Worm (Caenorhabditis elegans) whole organism, L4 larva: ENCODE data around the gene C37H5.14.

Experiments
- F37D6.2 ChIP-seq: sonication (generic microtip); optimal IDR thresholded peaks from 2 replicates; lab custom pipeline; 2016; ENCODE audit warnings: mild to moderate bottlenecking, missing genetic modification characterization, missing compliant biosample characterization
- F44E2.7 ChIP-seq: fragments of 200-800 bp; sonication (Bioruptor generic); IDR thresholded peaks from 2 replicates; pipeline ENCODE4 v2.1.2; 2022; ENCODE audit warnings: missing genetic modification characterization, missing compliant biosample characterization
- R02D3.7 ChIP-seq: fragments of 150-350 bp; sonication (generic microtip); optimal IDR thresholded peaks from 3 replicates; lab custom pipeline; 2014; ENCODE audit warnings: missing biosample characterization, missing genetic modification characterization
- Y75B8A.6 ChIP-seq: fragments of 200-800 bp; sonication (Bioruptor generic); IDR thresholded peaks from 2 replicates; pipeline ENCODE4 v1.3.6; 2022; ENCODE audit warnings: missing genetic modification reagents, missing genetic modification characterization, missing compliant biosample characterization
- ZK337.2 ChIP-seq: fragments of 200-800 bp; sonication (Bioruptor generic); IDR thresholded peaks from 2 replicates; pipeline ENCODE4 v1.3.6; 2022; ENCODE audit warnings: missing genetic modification reagents, missing genetic modification characterization, missing compliant biosample characterization
- aha-1 ChIP-seq: fragments of 150-350 bp; peaks from one replicate; lab custom pipeline; 2014; ENCODE audit warnings: missing biosample characterization, missing genetic modification characterization
- aly-2 ChIP-seq: sonication (generic microtip); optimal IDR thresholded peaks from 2 replicates; lab custom pipeline; 2018; ENCODE audit warnings: missing biosample characterization, missing genetic modification characterization
- attf-4 ChIP-seq: sonication (generic microtip); optimal IDR thresholded peaks from 3 replicates; lab custom pipeline; 2017; ENCODE audit warnings: missing biosample characterization, missing genetic modification characterization
- ceh-62 ChIP-seq: sonication (generic microtip); optimal IDR thresholded peaks from 2 replicates; lab custom pipeline; 2017; ENCODE audit warnings: missing biosample characterization, missing genetic modification characterization
- ceh-82 ChIP-seq: sonication (generic microtip); optimal IDR thresholded peaks from 2 replicates; lab custom pipeline; 2017; ENCODE audit warnings: missing biosample characterization, missing genetic modification characterization
- cey-2 ChIP-seq: sonication (generic microtip); optimal IDR thresholded peaks from 3 replicates; lab custom pipeline; 2017; ENCODE audit warnings: missing genetic modification characterization, mild to moderate bottlenecking, missing compliant biosample characterization, antibody characterized with exemption, borderline replicate concordance; ENCODE audit not compliant: insufficient read depth
- daf-19 ChIP-seq: fragments of 200-800 bp; sonication (Bioruptor generic); conservative IDR thresholded peaks from 2 replicates; pipeline ENCODE4 v1.3.6; 2022; ENCODE audit warnings: missing genetic modification characterization, missing compliant biosample characterization
- daf-8 ChIP-seq: fragments of 200-800 bp; sonication (Bioruptor generic); IDR thresholded peaks from 2 replicates; pipeline ENCODE4 v1.3.6; 2022; ENCODE audit warnings: missing genetic modification characterization, missing compliant biosample characterization
- dmd-9 ChIP-seq: fragments of 200-800 bp; sonication (Bioruptor generic); IDR thresholded peaks from 2 replicates; pipeline ENCODE4 v1.3.6; 2022; ENCODE audit warnings: missing genetic modification reagents, missing genetic modification characterization, missing compliant biosample characterization
- egl-27 ChIP-seq: sonication (generic microtip); optimal IDR thresholded peaks from 3 replicates; lab custom pipeline; 2017; ENCODE audit warnings: missing biosample characterization, missing genetic modification reagents, missing genetic modification characterization
- fos-1 ChIP-seq: fragments of 150-350 bp; optimal IDR thresholded peaks from 2 replicates; lab custom pipeline; 2014; ENCODE audit warnings: missing biosample characterization, missing genetic modification characterization
- lin-13 ChIP-seq: fragments of 150-350 bp; optimal IDR thresholded peaks from 2 replicates; lab custom pipeline; 2014; ENCODE audit warnings: missing biosample characterization, missing genetic modification reagents, missing genetic modification characterization
- lin-29 ChIP-seq: fragments of 200-800 bp; sonication (Bioruptor generic); IDR thresholded peaks from 2 replicates; pipeline ENCODE4 v1.3.6; 2022; ENCODE audit warnings: missing genetic modification reagents, missing genetic modification characterization, missing compliant biosample characterization
- lin-38 ChIP-seq: fragments of 200-800 bp; sonication (Bioruptor generic); IDR thresholded peaks from 2 replicates; pipeline ENCODE4 v1.3.6; 2022; ENCODE audit warnings: missing genetic modification reagents, missing genetic modification characterization, missing compliant biosample characterization
- lsy-2 ChIP-seq, 2 experiments: fragments of 150-350 bp in 1 of 2; sonication (generic microtip) in 1 of 2; optimal IDR thresholded peaks; 2 replicates each; lab custom pipeline; 2014 to 2017; ENCODE audit warnings: missing biosample characterization in 2 of 2, missing genetic modification characterization in 2 of 2
- madf-9 ChIP-seq: fragments of 200-800 bp; sonication (Bioruptor generic); conservative IDR thresholded peaks from 2 replicates; pipeline ENCODE4 v1.3.6; 2022; ENCODE audit warnings: missing genetic modification reagents, missing genetic modification characterization, missing compliant biosample characterization
- mdl-1 ChIP-seq, 2 experiments: fragments of 150-350 bp in 1 of 2; sonication (generic microtip) in 1 of 2; optimal IDR thresholded peaks; 2 replicates each; lab custom pipeline; 2014 to 2017; ENCODE audit warnings: missing biosample characterization in 2 of 2, missing genetic modification characterization in 2 of 2
- mdt-29 ChIP-seq: fragments of 200-800 bp; sonication (Bioruptor generic); IDR thresholded peaks from 2 replicates; pipeline ENCODE4 v1.3.6; 2022; ENCODE audit warnings: missing genetic modification reagents, missing genetic modification characterization, missing compliant biosample characterization
- nhr-111 ChIP-seq: fragments of 200-800 bp; sonication (Bioruptor generic); optimal IDR thresholded peaks from 2 replicates; lab custom pipeline; 2018; ENCODE audit warnings: mild to moderate bottlenecking, missing genetic modification characterization, missing compliant biosample characterization
- nhr-237 ChIP-seq: sonication (generic microtip); optimal IDR thresholded peaks from 2 replicates; lab custom pipeline; 2017; ENCODE audit warnings: missing biosample characterization, missing genetic modification characterization
- nhr-28 ChIP-seq: fragments of 150-350 bp; optimal IDR thresholded peaks from 2 replicates; lab custom pipeline; 2014; ENCODE audit warnings: missing biosample characterization, missing genetic modification characterization
- nhr-48 ChIP-seq: sonication (generic microtip); optimal IDR thresholded peaks from 2 replicates; lab custom pipeline; 2016; ENCODE audit warnings: mild to moderate bottlenecking, missing genetic modification characterization, missing compliant biosample characterization
- php-3 ChIP-seq: fragments of 200-800 bp; sonication (Bioruptor generic); IDR thresholded peaks from 2 replicates; pipeline ENCODE4 v1.3.6; 2022; ENCODE audit warnings: missing genetic modification reagents, missing genetic modification characterization, missing compliant biosample characterization
- skn-1 ChIP-seq: fragments of 150-350 bp; optimal IDR thresholded peaks from 2 replicates; lab custom pipeline; 2014; ENCODE audit warnings: missing biosample characterization, missing genetic modification characterization
- snpc-1.2 ChIP-seq: fragments of 200-800 bp; sonication (Bioruptor generic); IDR thresholded peaks from 2 replicates; pipeline ENCODE4 v1.3.6; 2022; ENCODE audit warnings: missing genetic modification reagents, missing genetic modification characterization, missing compliant biosample characterization
- spr-1 ChIP-seq: sonication (generic microtip); optimal IDR thresholded peaks from 2 replicates; lab custom pipeline; 2016; ENCODE audit warnings: mild to moderate bottlenecking, missing genetic modification characterization, missing compliant biosample characterization
- tag-97 ChIP-seq: fragments of 200-800 bp; sonication (Bioruptor generic); IDR thresholded peaks from 2 replicates; pipeline ENCODE4 v1.3.6; 2022; ENCODE audit warnings: missing genetic modification characterization, missing compliant biosample characterization
- unc-62 ChIP-seq, 3 experiments: fragments of 150-350 bp in 1 of 3; sonication (generic microtip); optimal IDR thresholded peaks in 2 of 3; peaks in 1 of 3; 1 replicate in 1 of 3; 2 replicates in 2 of 3; lab custom pipeline; 2014 to 2017; ENCODE audit warnings: missing biosample characterization in 3 of 3, missing genetic modification characterization in 3 of 3, missing genetic modification reagents in 3 of 3, missing genotype in 1 of 3
- zip-11 ChIP-seq: fragments of 200-800 bp; sonication (Bioruptor generic); IDR thresholded peaks from 2 replicates; pipeline ENCODE4 v1.3.6; 2022; ENCODE audit warnings: missing genetic modification characterization, missing compliant biosample characterization
- zip-2 ChIP-seq: fragments of 150-350 bp; optimal IDR thresholded peaks from 2 replicates; lab custom pipeline; 2014; ENCODE audit warnings: missing biosample characterization, missing genetic modification characterization

Gene C37H5.14

DNA sequence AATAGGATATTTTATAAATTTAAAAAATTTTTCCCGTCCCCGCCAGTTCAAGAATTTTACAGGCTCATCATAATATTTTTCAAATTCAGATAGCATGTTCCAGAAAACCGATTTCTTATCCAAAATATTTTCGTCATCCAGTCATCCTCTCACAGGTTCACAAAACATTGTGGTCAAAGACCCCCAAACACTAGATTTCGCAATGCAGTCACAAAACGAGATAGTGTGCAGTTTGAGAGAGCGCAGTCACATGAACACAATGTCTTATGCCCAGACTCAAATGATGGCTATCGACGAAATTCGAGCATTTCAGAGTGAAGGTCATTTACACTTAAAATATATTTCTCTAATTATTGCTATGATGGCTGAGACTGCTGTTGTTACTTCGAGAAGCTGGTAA is 10.4 kb upstream of the C37H5.14 start, which contains the start of gene abhd-5.2 (continued):
- TF ChIP-seq nhr-48 (tag; lab: Kevin White, UChicago) = no peak
- peak in 1 of 2 experiments; percentile 67 for TF ChIP-seq unc-62 (GFP tag; optimal IDR thresholded peaks at IDR 0.05 in 1 of 2; lab: Kevin White, UChicago)
- no peak for TF ChIP-seq unc-62 (tag; optimal IDR thresholded peaks at IDR 0.05; lab: Kevin White, UChicago)
- TF ChIP-seq ceh-82 = no peak
- peak; percentile 36 for TF ChIP-seq lin-13 (GFP tag; lab: Kevin White, UChicago)

ce11 chrV:4842544-4842943 is 8.4 kb upstream of the C37H5.14 start, which contains the start of the genes cwp-2 and cwp-3:
TSS of gene cwp-2 (minus strand) at chrV:4842644.
TSS of gene cwp-3 (plus strand) at chrV:4842836.
- TF ChIP-seq mdl-1 (tag; optimal IDR thresholded peaks at IDR 0.05; lab: Kevin White, UChicago) (no peak), lin-29 (GFP tag; lab: Robert Waterston, UW) (no peak), cey-2 (tag; lab: Kevin White, UChicago) (no peak), aly-2 (tag; lab: Kevin White, UChicago) (no peak), F37D6.2 (tag; lab: Kevin White, UChicago) (no peak), F44E2.7 (no peak), spr-1 (tag; lab: Kevin White, UChicago) (no peak), skn-1 (tag; lab: Kevin White, UChicago) (no peak), Y75B8A.6 (GFP tag; lab: Robert Waterston, UW) (no peak), tag-97 (GFP tag; lab: Robert Waterston, UW) (no peak), aha-1 (tag; lab: Kevin White, UChicago) (no peak), nhr-237 (tag; lab: Kevin White, UChicago) (no peak), snpc-1.2 (GFP tag; lab: Robert Waterston, UW) (no peak), madf-9 (GFP tag; lab: Robert Waterston, UW) (no peak), fos-1 (no peak), zip-2 (tag; lab: Kevin White, UChicago) (no peak), daf-8 (no peak), zip-11 (GFP tag; lab: Robert Waterston, UW) (no peak)

DNA sequence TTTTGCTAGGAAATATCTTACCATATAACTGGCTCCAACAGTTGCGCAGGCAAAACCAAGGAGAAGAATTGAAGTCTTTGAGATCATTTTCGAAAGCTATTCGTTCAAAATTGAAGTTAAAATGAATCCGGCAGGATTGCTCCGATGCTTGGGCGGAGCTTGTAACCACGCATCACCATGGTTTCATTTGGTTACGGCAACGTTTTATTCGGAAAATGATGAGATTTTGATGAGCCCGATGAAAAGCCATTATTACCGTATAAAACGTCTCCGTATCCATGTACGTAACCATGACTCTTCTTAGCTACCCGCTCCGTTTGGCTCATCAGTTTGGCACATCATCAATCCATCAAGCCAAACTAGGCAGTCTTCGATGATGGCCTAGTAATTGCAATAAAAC is 7.0 kb upstream of the C37H5.14 start, which contains the start of gene cwp-1:
Gene cwp-1 (minus strand): TSS at position 101 of the 400 bp plus-strand sequence.
- no peak for TF ChIP-seq daf-19
- no peak for TF ChIP-seq mdt-29 (GFP tag; lab: Robert Waterston, UW)
- no peak for TF ChIP-seq R02D3.7 (tag; lab: Kevin White, UChicago)
- TF ChIP-seq fos-1 = no peak
- no peak for TF ChIP-seq ZK337.2 (GFP tag; lab: Robert Waterston, UW)
- TF ChIP-seq attf-4 = no peak
- TF ChIP-seq F37D6.2 (tag; lab: Kevin White, UChicago) = no peak
- TF ChIP-seq nhr-111 = no peak
- no peak for TF ChIP-seq snpc-1.2 (GFP tag; lab: Robert Waterston, UW)
- TF ChIP-seq lsy-2 (tag; optimal IDR thresholded peaks at IDR 0.05; lab: Kevin White, UChicago) = no peak
- no peak for TF ChIP-seq lin-38 (GFP tag; lab: Robert Waterston, UW)
- no peak for TF ChIP-seq tag-97 (GFP tag; lab: Robert Waterston, UW)
- TF ChIP-seq aha-1 (tag; lab: Kevin White, UChicago) = no peak
- no peak for TF ChIP-seq php-3

- no peak for TF ChIP-seq dmd-9 (GFP tag; lab: Robert Waterston, UW)
- peak; percentile 4 for TF ChIP-seq nhr-28
- TF ChIP-seq lin-13 (GFP tag; lab: Kevin White, UChicago) = no peak
- TF ChIP-seq ceh-62 (tag; lab: Kevin White, UChicago) = no peak
- no peak for TF ChIP-seq egl-27
Observed at ce11 chrV:4839913-4840312, 5.7 kb upstream of the C37H5.14 start, which contains the start of gene nas-9. TSS of gene nas-9 (minus strand) at chrV:4840013.
